Fruit fly (Drosophila melanogaster) whole organism, prepupa: Measurements from ENCODE around the gene CG46303.

Experiments used
- Blimp-1 ChIP-seq: fragments of 200-800 bp; sonication (Bioruptor generic); optimal IDR thresholded peaks from 3 replicates; lab custom pipeline; 2017; ENCODE audit warnings: missing biosample characterization, missing genetic modification characterization, mild to moderate bottlenecking, moderate library complexity, missing genetic modification reagents
- CG10631 ChIP-seq: fragments of 200-800 bp; sonication (Bioruptor generic); optimal IDR thresholded peaks from 2 replicates; lab custom pipeline; 2016; ENCODE audit warnings: missing biosample characterization, missing genetic modification characterization
- CG10669 ChIP-seq: fragments of 200-800 bp; sonication (Bioruptor generic); optimal IDR thresholded peaks from 3 replicates; lab custom pipeline; 2018; ENCODE audit warnings: missing biosample characterization, mild to moderate bottlenecking, missing genetic modification characterization, moderate library complexity
- CG11294 ChIP-seq: fragments of 200-800 bp; sonication (Bioruptor generic); IDR thresholded peaks from 2 replicates; pipeline ENCODE4 v1.3.6; 2022; ENCODE audit warnings: missing biosample characterization, missing genetic modification characterization
- CG11762 ChIP-seq: fragments of 200-800 bp; sonication (Bioruptor generic); optimal IDR thresholded peaks from 3 replicates; lab custom pipeline; 2016; ENCODE audit warnings: missing biosample characterization, missing genetic modification characterization; ENCODE audit not compliant: insufficient read depth
- CG11902 ChIP-seq: fragments of 200-800 bp; sonication (Bioruptor generic); optimal IDR thresholded peaks from 3 replicates; lab custom pipeline; 2016; ENCODE audit warnings: missing biosample characterization, missing genetic modification characterization
- CG15336 ChIP-seq: fragments of 200-800 bp; sonication (Bioruptor generic); IDR thresholded peaks from 2 replicates; pipeline ENCODE4 v1.3.6; 2022; ENCODE audit warnings: missing biosample characterization, missing genetic modification characterization
- CG16779 ChIP-seq: fragments of 200-800 bp; sonication (Bioruptor generic); optimal IDR thresholded peaks from 3 replicates; lab custom pipeline; 2017; ENCODE audit warnings: missing biosample characterization, mild to moderate bottlenecking, missing genetic modification characterization
- CG31627 ChIP-seq: fragments of 200-800 bp; sonication (Bioruptor generic); optimal IDR thresholded peaks from 3 replicates; lab custom pipeline; 2016; ENCODE audit warnings: missing biosample characterization, missing genetic modification characterization
- CG34406 ChIP-seq: fragments of 200-800 bp; sonication (Bioruptor generic); optimal IDR thresholded peaks from 3 replicates; lab custom pipeline; 2016; ENCODE audit warnings: missing biosample characterization, missing genetic modification characterization
- CG3919 ChIP-seq: fragments of 200-800 bp; sonication (Bioruptor generic); optimal IDR thresholded peaks from 3 replicates; lab custom pipeline; 2016; ENCODE audit warnings: missing biosample characterization, missing genetic modification characterization
- CG4318 ChIP-seq: fragments of 200-800 bp; sonication (Bioruptor generic); optimal IDR thresholded peaks from 3 replicates; lab custom pipeline; 2017; ENCODE audit warnings: missing biosample characterization, mild to moderate bottlenecking, missing genetic modification characterization
- CG6163 ChIP-seq: fragments of 200-800 bp; sonication (Bioruptor generic); IDR thresholded peaks from 3 replicates; pipeline ENCODE4 v1.3.6; 2022; ENCODE audit warnings: missing biosample characterization, missing genetic modification characterization
- CG6276 ChIP-seq: fragments of 200-800 bp; sonication (Bioruptor generic); optimal IDR thresholded peaks from 2 replicates; lab custom pipeline; 2017; ENCODE audit warnings: missing biosample characterization, mild to moderate bottlenecking, missing genetic modification characterization
- CG6792 ChIP-seq: fragments of 200-800 bp; sonication (Bioruptor generic); optimal IDR thresholded peaks from 3 replicates; lab custom pipeline; 2016; ENCODE audit warnings: missing biosample characterization, missing genetic modification characterization
- CG6854 ChIP-seq: fragments of 200-800 bp; sonication (Bioruptor generic); optimal IDR thresholded peaks from 2 replicates; lab custom pipeline; 2017; ENCODE audit warnings: missing biosample characterization, mild to moderate bottlenecking, missing genetic modification characterization
- CG8119 ChIP-seq: fragments of 200-800 bp; sonication (Bioruptor generic); IDR thresholded peaks from 3 replicates; pipeline ENCODE4 v1.3.6; 2022; ENCODE audit warnings: missing biosample characterization, missing genetic modification characterization
- CG9139 ChIP-seq: fragments of 200-800 bp; sonication (Bioruptor generic); optimal IDR thresholded peaks from 3 replicates; lab custom pipeline; 2017; ENCODE audit warnings: missing biosample characterization, mild to moderate bottlenecking, missing genetic modification characterization
- Eip75B ChIP-seq: fragments of 200-800 bp; sonication (Bioruptor generic); optimal IDR thresholded peaks from 3 replicates; lab custom pipeline; 2016; ENCODE audit warnings: missing biosample characterization, missing genetic modification characterization
- Eip78C ChIP-seq: fragments of 200-800 bp; sonication (Bioruptor generic); peaks from one replicate; lab custom pipeline; 2016; ENCODE audit warnings: missing biosample characterization, missing genetic modification characterization
- Eip93F ChIP-seq: fragments of 200-800 bp; sonication (Bioruptor generic); optimal IDR thresholded peaks from 2 replicates; lab custom pipeline; 2016; ENCODE audit warnings: missing biosample characterization, mild to moderate bottlenecking, missing genetic modification characterization
- Ets21C ChIP-seq: fragments of 200-800 bp; sonication (Bioruptor generic); optimal IDR thresholded peaks from 3 replicates; lab custom pipeline; 2016; ENCODE audit warnings: missing biosample characterization, missing genetic modification characterization
- Ets96B ChIP-seq: fragments of 200-800 bp; optimal IDR thresholded peaks from 2 replicates; lab custom pipeline; 2019; ENCODE audit warnings: missing biosample characterization, mild to moderate bottlenecking, missing genetic modification characterization, moderate library complexity
- Hr38 ChIP-seq: sonication (Bioruptor generic); optimal IDR thresholded peaks from 2 replicates; lab custom pipeline; 2016; ENCODE audit warnings: missing biosample characterization, missing genetic modification characterization
- Hr39 ChIP-seq: fragments of 200-800 bp; sonication (Bioruptor generic); optimal IDR thresholded peaks from 2 replicates; lab custom pipeline; 2016; ENCODE audit warnings: missing biosample characterization, missing genetic modification characterization
- Met ChIP-seq: fragments of 200-800 bp; sonication (Bioruptor generic); optimal IDR thresholded peaks from 3 replicates; lab custom pipeline; 2016; ENCODE audit warnings: missing biosample characterization, missing genetic modification characterization
- OdsH ChIP-seq: fragments of 200-800 bp; sonication (Bioruptor generic); optimal IDR thresholded peaks from 3 replicates; lab custom pipeline; 2016; ENCODE audit warnings: missing biosample characterization, missing genetic modification characterization
- Sox102F ChIP-seq: fragments of 200-800 bp; sonication (Bioruptor generic); optimal IDR thresholded peaks from 2 replicates; lab custom pipeline; 2016; ENCODE audit warnings: missing biosample characterization, mild to moderate bottlenecking, missing genetic modification characterization
- Sox14 ChIP-seq: fragments of 200-800 bp; sonication (Bioruptor generic); optimal IDR thresholded peaks from 3 replicates; lab custom pipeline; 2016; ENCODE audit warnings: missing biosample characterization, missing genetic modification characterization
- Sox15 ChIP-seq: fragments of 200-800 bp; sonication (Bioruptor generic); optimal IDR thresholded peaks from 3 replicates; lab custom pipeline; 2016; ENCODE audit warnings: missing biosample characterization, missing genetic modification characterization
- cyc ChIP-seq: fragments of 200-800 bp; sonication (Bioruptor generic); optimal IDR thresholded peaks from 3 replicates; lab custom pipeline; 2016; ENCODE audit warnings: missing biosample characterization, missing genetic modification characterization
- dsx ChIP-seq: fragments of 200-800 bp; optimal IDR thresholded peaks from 3 replicates; lab custom pipeline; 2019; ENCODE audit warnings: missing biosample characterization, mild to moderate bottlenecking, missing genetic modification characterization, moderate library complexity; ENCODE audit not compliant: poor library complexity, severe bottlenecking
- eg ChIP-seq: fragments of 200-800 bp; sonication (Bioruptor generic); IDR thresholded peaks from 3 replicates; pipeline ENCODE4 v1.3.6; 2022; ENCODE audit warnings: missing biosample characterization, missing genetic modification characterization
- esn ChIP-seq: fragments of 200-800 bp; sonication (Bioruptor generic); optimal IDR thresholded peaks from 2 replicates; lab custom pipeline; 2016; ENCODE audit warnings: missing biosample characterization, mild to moderate bottlenecking, missing genetic modification characterization, moderate library complexity
- fd59A ChIP-seq: fragments of 200-800 bp; sonication (Bioruptor generic); optimal IDR thresholded peaks from 2 replicates; lab custom pipeline; 2017; ENCODE audit warnings: missing biosample characterization, mild to moderate bottlenecking, missing genetic modification characterization, missing genetic modification reagents
- fd85E ChIP-seq: fragments of 200-800 bp; sonication (Bioruptor generic); optimal IDR thresholded peaks from 3 replicates; lab custom pipeline; 2016; ENCODE audit warnings: missing biosample characterization, missing genetic modification characterization
- fkh ChIP-seq: fragments of 200-800 bp; sonication (Bioruptor generic); optimal IDR thresholded peaks from 3 replicates; lab custom pipeline; 2017; ENCODE audit warnings: missing biosample characterization, mild to moderate bottlenecking, missing genetic modification characterization, moderate library complexity
- lz ChIP-seq: fragments of 200-800 bp; sonication (Bioruptor generic); optimal IDR thresholded peaks from 3 replicates; lab custom pipeline; 2016; ENCODE audit warnings: missing biosample characterization, missing genetic modification characterization
- net ChIP-seq: fragments of 200-800 bp; sonication (Bioruptor generic); optimal IDR thresholded peaks from 3 replicates; lab custom pipeline; 2016; ENCODE audit warnings: missing biosample characterization, missing genetic modification characterization
- pdm3 ChIP-seq: fragments of 200-800 bp; sonication (Bioruptor generic); optimal IDR thresholded peaks from 3 replicates; lab custom pipeline; 2016; ENCODE audit warnings: missing biosample characterization, missing genetic modification characterization
- ss ChIP-seq, 2 experiments: fragments of 200-800 bp; sonication (Bioruptor generic); optimal IDR thresholded peaks; 2 replicates in 1 of 2; 3 replicates in 1 of 2; lab custom pipeline; 2017 to 2018; ENCODE audit warnings: mild to moderate bottlenecking in 2 of 2, missing biosample characterization in 2 of 2, missing genetic modification characterization in 2 of 2, moderate library complexity in 1 of 2
- svp ChIP-seq: fragments of 200-800 bp; sonication (Bioruptor generic); peaks from one replicate; lab custom pipeline; 2016; ENCODE audit warnings: missing biosample characterization, missing genetic modification characterization
- topi ChIP-seq: fragments of 200-800 bp; sonication (Bioruptor generic); optimal IDR thresholded peaks from 3 replicates; lab custom pipeline; 2016; ENCODE audit warnings: missing biosample characterization, missing genetic modification characterization
- vri ChIP-seq: fragments of 200-800 bp; sonication (Bioruptor generic); optimal IDR thresholded peaks from 3 replicates; lab custom pipeline; 2016; ENCODE audit warnings: missing biosample characterization, mild to moderate bottlenecking, missing genetic modification characterization

Gene CG46303

DNA sequence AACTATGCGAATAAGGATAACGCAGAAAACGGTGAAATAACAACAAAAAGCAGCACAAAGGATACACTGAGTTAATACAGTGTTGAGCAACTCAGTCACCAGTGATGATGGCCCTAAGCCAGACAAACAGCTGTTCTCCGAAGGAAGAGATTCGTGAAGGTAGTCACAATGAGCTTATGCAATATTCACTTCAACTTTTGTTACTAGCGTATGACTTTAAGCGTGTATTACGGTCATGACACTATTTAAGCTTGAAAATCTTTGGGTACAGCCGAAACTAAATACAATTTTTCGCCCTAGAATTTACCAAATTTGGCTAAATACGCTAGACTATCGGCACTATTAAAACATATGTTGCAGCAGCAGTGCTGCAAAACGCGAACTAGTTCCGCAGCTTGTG is 34.4 kb downstream of the CG46303 start, which contains the start of the genes disp and ECSIT:
Gene disp, minus strand, starts transcription at position 97 of the 400 bp plus-strand sequence.
Gene ECSIT, plus strand, starts transcription at position 371 of the 400 bp plus-strand sequence.
- no peak for TF ChIP-seq topi (GFP tag; lab: Kevin White, UChicago)
- TF ChIP-seq Ets96B (tag; lab: Kevin White, UChicago), result no peak
- TF ChIP-seq Sox15 (GFP tag; lab: Kevin White, UChicago), result peak; percentile 6
- TF ChIP-seq CG31627 (GFP tag; lab: Kevin White, UChicago), result peak; percentile 54
- TF ChIP-seq lz (GFP tag; lab: Kevin White, UChicago), result peak; percentile 57
- peak; percentile 55 for TF ChIP-seq cyc (GFP tag; lab: Kevin White, UChicago)
- peak; percentile 35 for TF ChIP-seq fd59A (GFP tag; lab: Kevin White, UChicago)
- peak; percentile 87 for TF ChIP-seq Sox14 (GFP tag; lab: Kevin White, UChicago)
- TF ChIP-seq CG11762, result peak; percentile 33
- TF ChIP-seq Hr39 (GFP tag; lab: Kevin White, UChicago), result peak; percentile 49
- TF ChIP-seq CG6792 (GFP tag; lab: Kevin White, UChicago), result no peak
- peak; percentile 55 for TF ChIP-seq vri
- TF ChIP-seq CG9139 (GFP tag; lab: Kevin White, UChicago), result no peak
- no peak for TF ChIP-seq ss (GFP tag; optimal IDR thresholded peaks at IDR 0.05; lab: Kevin White, UChicago)
- peak; percentile 62 for TF ChIP-seq esn

DNA sequence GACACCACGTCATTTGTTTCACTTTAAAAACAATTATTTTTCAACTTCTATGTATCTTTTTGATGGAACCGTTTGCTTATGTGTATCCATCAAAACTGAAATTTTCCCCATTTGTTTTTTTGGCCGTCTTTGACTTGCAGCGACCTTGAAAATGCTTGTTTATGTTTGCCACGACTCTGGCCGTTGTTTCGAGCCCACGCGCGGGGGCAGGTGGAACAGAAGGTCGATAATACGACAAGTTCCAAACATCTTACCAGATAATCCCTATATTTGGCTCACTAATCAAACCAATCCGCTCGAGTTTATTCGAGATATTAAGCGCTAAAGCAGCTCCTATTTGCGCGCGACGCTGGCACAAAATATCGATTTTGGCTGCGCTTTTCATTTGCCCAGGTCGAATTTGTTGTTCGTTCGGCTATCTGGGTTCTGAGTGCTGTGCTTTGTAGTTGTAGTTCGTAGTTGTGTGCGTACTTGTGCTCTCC is 39.0 kb downstream of the CG46303 start:
- TF ChIP-seq svp (GFP tag; lab: Kevin White, UChicago) (no peak), fd59A (GFP tag; lab: Kevin White, UChicago) (no peak), Sox15 (GFP tag; lab: Kevin White, UChicago) (no peak), Eip75B (GFP tag; lab: Kevin White, UChicago) (no peak), OdsH (no peak), Sox102F (GFP tag; lab: Kevin White, UChicago) (no peak), Ets96B (tag; lab: Kevin White, UChicago) (no peak), CG34406 (GFP tag; lab: Kevin White, UChicago) (no peak), Eip93F (GFP tag; lab: Kevin White, UChicago) (no peak), Ets21C (GFP tag; lab: Kevin White, UChicago) (no peak), Hr39 (GFP tag; lab: Kevin White, UChicago) (no peak), esn (no peak)

- TF ChIP-seq Met (GFP tag; lab: Kevin White, UChicago) (peak; percentile 58), CG6163 (0 out of 3 replicates have a peak, but pooled peaks have one; percentile 45), CG15336 (GFP tag; lab: Robert Waterston, UW) (peak; percentile 26; the same call in 1 of the 2 replicates), CG11294 (GFP tag; lab: Robert Waterston, UW) (no peak; the same call in 1 of the 2 replicates), Ets96B (tag; lab: Kevin White, UChicago) (no peak), CG11902 (GFP tag; lab: Kevin White, UChicago) (peak; percentile 6), CG10669 (GFP tag; lab: Kevin White, UChicago) (no peak), Sox14 (GFP tag; lab: Kevin White, UChicago) (no peak), OdsH (peak; percentile 39), eg (GFP tag; lab: Robert Waterston, UW) (peak; percentile 49; the same call in 1 of the 3 replicates), CG8119 (GFP tag; lab: Robert Waterston, UW) (no peak), lz (GFP tag; lab: Kevin White, UChicago) (peak; percentile 61), dsx (GFP tag; lab: Kevin White, UChicago) (no peak), CG6792 (GFP tag; lab: Kevin White, UChicago) (peak; percentile 12), CG6854 (GFP tag; lab: Kevin White, UChicago) (no peak), fkh (GFP tag; lab: Kevin White, UChicago) (peak; percentile 58), CG4318 (GFP tag; lab: Kevin White, UChicago) (peak; percentile 59), Eip78C (peak; percentile 85), CG6276 (GFP tag; lab: Kevin White, UChicago) (no peak), CG31627 (GFP tag; lab: Kevin White, UChicago) (peak; percentile 49), pdm3 (GFP tag; lab: Kevin White, UChicago) (peak; percentile 58), CG3919 (GFP tag; lab: Kevin White, UChicago) (no peak), net (GFP tag; lab: Kevin White, UChicago) (peak; percentile 46), fd85E (GFP tag; lab: Kevin White, UChicago) (no peak), CG11762 (no peak), Eip75B (GFP tag; lab: Kevin White, UChicago) (peak; percentile 34), CG16779 (tag; lab: Kevin White, UChicago) (no peak), Hr39 (GFP tag; lab: Kevin White, UChicago) (peak; percentile 43), Blimp-1 (peak; percentile 74), Hr38 (GFP tag; lab: Kevin White, UChicago) (no peak), CG10631 (peak; percentile 59)
These were observed 39.6 kb downstream of the CG46303 start for dm6 chr3R:5861218-5861902.
